Worm (Caenorhabditis elegans): ENCODE data around the gene kin-26.
A peak's percentile ranks its signal among the peaks of the same experiment; 100 is the strongest.

The kin-26 gene

ce11 chrIV:7844333-7844973 is 33.2 kb downstream of the kin-26 start:
- TF ChIP-seq nhr-20 (tag; optimal IDR thresholded peaks at IDR 0.05) (peak; percentile 15), egl-13 (tag; optimal IDR thresholded peaks at IDR 0.05) (no peak), lin-35 (GFP tag; optimal IDR thresholded peaks at IDR 0.05) (peak in 1 of 2 experiments; percentile 42), lin-39 (tag; optimal IDR thresholded peaks at IDR 0.05) (no peak), C04F5.9 (tag; optimal IDR thresholded peaks at IDR 0.05) (no peak), jun-1 (tag; optimal IDR thresholded peaks at IDR 0.05) (no peak), ceh-8 (GFP tag; optimal IDR thresholded peaks at IDR 0.05) (no peak), lin-15B (tag; optimal IDR thresholded peaks at IDR 0.05) (no peak), F16B12.6 (tag; optimal IDR thresholded peaks at IDR 0.05) (no peak), ces-1 (GFP tag; optimal IDR thresholded peaks at IDR 0.05) (no peak), nhr-12 (tag; optimal IDR thresholded peaks at IDR 0.05) (no peak), nhr-85 (tag) (peak; percentile 55), alr-1 (tag; optimal IDR thresholded peaks at IDR 0.05; ENCODE audit: borderline replicate concordance) (no peak), sptf-1 (tag; optimal IDR thresholded peaks at IDR 0.05) (no peak), lir-3 (tag; optimal IDR thresholded peaks at IDR 0.05; ENCODE audit: poor library complexity) (no peak), blmp-1 (tag; optimal IDR thresholded peaks at IDR 0.05) (no peak), tlp-1 (tag; optimal IDR thresholded peaks at IDR 0.05) (no peak), hlh-17 (GFP tag; optimal IDR thresholded peaks at IDR 0.05; ENCODE audit: borderline replicate concordance) (no peak), ama-1 (optimal IDR thresholded peaks at IDR 0.05) (no peak), nhr-77 (tag; optimal IDR thresholded peaks at IDR 0.05) (no peak), grh-1 (GFP tag; IDR thresholded peaks at IDR 0.05) (no peak), fkh-8 (tag; optimal IDR thresholded peaks at IDR 0.05) (no peak), efl-3 (GFP tag; optimal IDR thresholded peaks at IDR 0.05) (no peak), dsc-1 (tag; optimal IDR thresholded peaks at IDR 0.05) (no peak), ceh-63 (GFP tag; optimal IDR thresholded peaks at IDR 0.05) (no peak), nhr-84 (tag; optimal IDR thresholded peaks at IDR 0.05) (no peak), pag-3 (tag; optimal IDR thresholded peaks at IDR 0.05; ENCODE audit: borderline replicate concordance, insufficient read depth) (no peak), skn-1 (tag; optimal IDR thresholded peaks at IDR 0.05) (no peak), Y116A8C.19 (tag; optimal IDR thresholded peaks at IDR 0.05; ENCODE audit: borderline replicate concordance) (no peak), efl-1 (optimal IDR thresholded peaks at IDR 0.05) (no peak), efl-1 (GFP tag; optimal IDR thresholded peaks at IDR 0.05 in 1 of 2) (peak in 1 of 2 experiments; percentile 1), hlh-4 (tag; optimal IDR thresholded peaks at IDR 0.05) (no peak), C34B4.2 (tag; optimal IDR thresholded peaks at IDR 0.05) (no peak), swsn-7 (tag; optimal IDR thresholded peaks at IDR 0.05) (no peak), elt-2 (tag; optimal IDR thresholded peaks at IDR 0.05) (peak; percentile 86), vab-15 (tag; optimal IDR thresholded peaks at IDR 0.05) (no peak), unc-62 (GFP tag; optimal IDR thresholded peaks at IDR 0.05) (no peak), nhr-76 (tag; optimal IDR thresholded peaks at IDR 0.05) (no peak), ets-5 (GFP tag; IDR thresholded peaks at IDR 0.05) (no peak), unc-86 (tag; optimal IDR thresholded peaks at IDR 0.05) (no peak), ztf-4 (tag; optimal IDR thresholded peaks at IDR 0.05) (no peak), xbp-1 (tag; optimal IDR thresholded peaks at IDR 0.05) (no peak), tbx-2 (tag; optimal IDR thresholded peaks at IDR 0.05) (no peak), mdl-1 (tag; optimal IDR thresholded peaks at IDR 0.05) (no peak), C16A3.4 (tag; optimal IDR thresholded peaks at IDR 0.05) (no peak), unc-98 (GFP tag; IDR thresholded peaks at IDR 0.05) (no peak), snu-23 (GFP tag; optimal IDR thresholded peaks at IDR 0.05) (peak; percentile 20), irx-1 (tag; optimal IDR thresholded peaks at IDR 0.05) (no peak), lin-13 (GFP tag; optimal IDR thresholded peaks at IDR 0.05) (no peak), lin-14 (GFP tag; optimal IDR thresholded peaks at IDR 0.05) (peak; percentile 36), nhr-71 (tag; optimal IDR thresholded peaks at IDR 0.05) (peak; percentile 27), lsy-2 (tag; optimal IDR thresholded peaks at IDR 0.05) (no peak), nhr-47 (tag; optimal IDR thresholded peaks at IDR 0.05) (no peak)

Data from whole organism, L1 larva.